Fruit fly (Drosophila melanogaster) whole organism, embryonic: ENCODE measurements around the gene RpS7.

Experiments used
- BEAF-32 ChIP-seq: fragments of 200-800 bp; sonication (Bioruptor generic); optimal IDR thresholded peaks from 3 replicates; lab custom pipeline; 2017; ENCODE audit warnings: missing biosample characterization, missing genetic modification characterization, mild to moderate bottlenecking, moderate library complexity, missing genetic modification reagents
- CG10321 ChIP-seq: fragments of 200-800 bp; sonication (Bioruptor generic); IDR thresholded peaks from 2 replicates; pipeline ENCODE4 v1.3.6; 2022; ENCODE audit warnings: missing biosample characterization, missing genetic modification characterization
- CG10431 ChIP-seq: fragments of 200-800 bp; sonication (Bioruptor generic); optimal IDR thresholded peaks from 3 replicates; lab custom pipeline; 2018; ENCODE audit warnings: missing biosample characterization, mild to moderate bottlenecking, missing genetic modification characterization
- CG10462 ChIP-seq: fragments of 200-800 bp; sonication (Bioruptor generic); optimal IDR thresholded peaks from 2 replicates; lab custom pipeline; 2016; ENCODE audit warnings: missing biosample characterization, missing genetic modification characterization
- CG11093 ChIP-seq: fragments of 200-800 bp; sonication (Bioruptor generic); IDR thresholded peaks from 3 replicates; pipeline ENCODE4 v1.3.6; 2022; ENCODE audit warnings: missing biosample characterization, missing genetic modification characterization
- CG12236 ChIP-seq: fragments of 200-800 bp; sonication (Bioruptor generic); optimal IDR thresholded peaks from 2 replicates; lab custom pipeline; 2016; ENCODE audit warnings: missing biosample characterization, missing genetic modification characterization
- CG13123 ChIP-seq: fragments of 200-800 bp; sonication (Bioruptor generic); optimal IDR thresholded peaks from 2 replicates; lab custom pipeline; 2016; ENCODE audit warnings: missing biosample characterization, missing genetic modification characterization
- CG14014 ChIP-seq: fragments of 200-800 bp; sonication (Bioruptor generic); IDR thresholded peaks from 2 replicates; pipeline ENCODE4 v1.3.6; 2022; ENCODE audit warnings: missing biosample characterization, missing genetic modification characterization
- CG14667 ChIP-seq: fragments of 200-800 bp; sonication (Bioruptor generic); IDR thresholded peaks from 2 replicates; pipeline ENCODE4 v1.3.6; 2022; ENCODE audit warnings: missing biosample characterization, missing genetic modification characterization
- CG15011 ChIP-seq: fragments of 200-800 bp; sonication (Bioruptor generic); optimal IDR thresholded peaks from 3 replicates; lab custom pipeline; 2018; ENCODE audit warnings: missing biosample characterization, mild to moderate bottlenecking, missing genetic modification characterization
- CG2678 ChIP-seq: fragments of 200-800 bp; sonication (Bioruptor generic); optimal IDR thresholded peaks from 3 replicates; lab custom pipeline; 2019; ENCODE audit warnings: missing biosample characterization, mild to moderate bottlenecking, missing genetic modification characterization, moderate library complexity
- CG34376 ChIP-seq: fragments of 200-800 bp; sonication (Bioruptor generic); optimal IDR thresholded peaks from 2 replicates; lab custom pipeline; 2018; ENCODE audit warnings: missing biosample characterization, mild to moderate bottlenecking, missing genetic modification characterization
- CG6654 ChIP-seq: fragments of 200-800 bp; sonication (Bioruptor generic); optimal IDR thresholded peaks from 2 replicates; lab custom pipeline; 2017; ENCODE audit warnings: missing biosample characterization, mild to moderate bottlenecking, missing genetic modification characterization
- CG7745 ChIP-seq: fragments of 200-800 bp; sonication (Bioruptor generic); optimal IDR thresholded peaks from 2 replicates; lab custom pipeline; 2018; ENCODE audit warnings: missing biosample characterization, mild to moderate bottlenecking, missing genetic modification characterization, moderate library complexity
- CG7786 ChIP-seq: fragments of 200-800 bp; sonication (Bioruptor generic); optimal IDR thresholded peaks from 2 replicates; lab custom pipeline; 2016; ENCODE audit warnings: missing biosample characterization, missing genetic modification characterization
- CG8924 ChIP-seq: fragments of 200-800 bp; optimal IDR thresholded peaks from 3 replicates; lab custom pipeline; 2019; ENCODE audit warnings: missing biosample characterization, mild to moderate bottlenecking, missing genetic modification characterization, moderate library complexity
- Doc2 ChIP-seq: fragments of 200-800 bp; sonication (Bioruptor generic); IDR thresholded peaks from 2 replicates; pipeline ENCODE4 v1.3.6; 2022; ENCODE audit warnings: missing biosample characterization, missing genetic modification characterization
- HLH4C ChIP-seq: fragments of 200-800 bp; sonication (Bioruptor generic); IDR thresholded peaks from 3 replicates; pipeline ENCODE4 v1.3.6; 2022; ENCODE audit warnings: missing biosample characterization, missing genetic modification characterization; ENCODE audit not compliant: partially characterized antibody
- Hmr ChIP-seq: fragments of 200-800 bp; sonication (Bioruptor generic); optimal IDR thresholded peaks from 3 replicates; lab custom pipeline; 2017; ENCODE audit warnings: mild to moderate bottlenecking, missing biosample characterization, missing genetic modification reagents, missing genetic modification characterization
- Hr3 ChIP-seq: fragments of 200-800 bp; sonication (Bioruptor generic); optimal IDR thresholded peaks from 3 replicates; lab custom pipeline; 2016; ENCODE audit warnings: missing biosample characterization, missing genetic modification characterization
- Hr39 ChIP-seq: fragments of >200 bp; optimal IDR thresholded peaks from 2 replicates; lab custom pipeline; 2017
- Jarid2 ChIP-seq: fragments of 200-800 bp; sonication (Bioruptor generic); optimal IDR thresholded peaks from 3 replicates; lab custom pipeline; 2017; ENCODE audit warnings: mild to moderate bottlenecking, missing biosample characterization, missing genetic modification reagents, missing genetic modification characterization
- Kr ChIP-seq: fragments of 200-800 bp; sonication (Bioruptor generic); optimal IDR thresholded peaks from 2 replicates; lab custom pipeline; 2017; ENCODE audit warnings: missing biosample characterization, mild to moderate bottlenecking, missing genetic modification characterization
- Nf-YA ChIP-seq: fragments of 200-800 bp; sonication (Bioruptor generic); IDR thresholded peaks from 2 replicates; pipeline ENCODE4 v1.3.6; 2022; ENCODE audit warnings: missing biosample characterization, missing genetic modification characterization
- Sox102F ChIP-seq: fragments of 200-800 bp; sonication (Bioruptor generic); optimal IDR thresholded peaks from 2 replicates; lab custom pipeline; 2018; ENCODE audit warnings: missing biosample characterization, mild to moderate bottlenecking, missing genetic modification characterization, moderate library complexity
- Taf1 ChIP-seq: fragments of 200-800 bp; sonication (Bioruptor generic); IDR thresholded peaks from 2 replicates; pipeline ENCODE4 v1.3.6; 2022; ENCODE audit warnings: missing biosample characterization, missing genetic modification characterization
- ab ChIP-seq: fragments of 200-800 bp; sonication (Bioruptor generic); optimal IDR thresholded peaks from 2 replicates; lab custom pipeline; 2016; ENCODE audit warnings: missing biosample characterization, missing genetic modification characterization
- al ChIP-seq: fragments of 200-800 bp; sonication (Bioruptor generic); IDR thresholded peaks from 2 replicates; pipeline ENCODE4 v1.3.6; 2022; ENCODE audit warnings: missing biosample characterization, missing genetic modification characterization
- crc ChIP-seq: fragments of 200-800 bp; sonication (Bioruptor generic); optimal IDR thresholded peaks from 2 replicates; lab custom pipeline; 2016; ENCODE audit warnings: missing biosample characterization, missing genetic modification characterization
- ems ChIP-seq: fragments of 200-800 bp; sonication (Bioruptor generic); optimal IDR thresholded peaks from 3 replicates; lab custom pipeline; 2016; ENCODE audit warnings: missing biosample characterization, missing genetic modification characterization
- fd102C ChIP-seq: fragments of 200-800 bp; sonication (Bioruptor generic); optimal IDR thresholded peaks from 2 replicates; lab custom pipeline; 2018; ENCODE audit warnings: missing biosample characterization, mild to moderate bottlenecking, missing genetic modification characterization, moderate library complexity
- fd96Cb ChIP-seq: fragments of 200-800 bp; sonication (Bioruptor generic); optimal IDR thresholded peaks from 2 replicates; lab custom pipeline; 2018; ENCODE audit warnings: missing biosample characterization, mild to moderate bottlenecking, missing genetic modification characterization, moderate library complexity
- gcm2 ChIP-seq: fragments of 200-800 bp; sonication (Bioruptor generic); optimal IDR thresholded peaks from 2 replicates; lab custom pipeline; 2016; ENCODE audit warnings: missing biosample characterization, missing genetic modification characterization
- gsb ChIP-seq: fragments of 200-800 bp; sonication (Bioruptor generic); IDR thresholded peaks from 2 replicates; pipeline ENCODE4 v1.3.6; 2022; ENCODE audit warnings: missing biosample characterization, missing genetic modification characterization
- inv ChIP-seq: fragments of 200-800 bp; sonication (Bioruptor generic); IDR thresholded peaks from 2 replicates; pipeline ENCODE4 v1.3.6; 2022; ENCODE audit warnings: missing biosample characterization, missing genetic modification characterization; ENCODE audit not compliant: partially characterized antibody
- kay ChIP-seq: fragments of 200-800 bp; sonication (Bioruptor generic); optimal IDR thresholded peaks from 2 replicates; lab custom pipeline; 2016; ENCODE audit warnings: missing biosample characterization, missing genetic modification characterization
- klu ChIP-seq: fragments of 200-800 bp; sonication (Bioruptor generic); IDR thresholded peaks from 2 replicates; pipeline ENCODE4 v1.3.6; 2022; ENCODE audit warnings: missing biosample characterization, missing genetic modification characterization
- mld ChIP-seq: fragments of 200-800 bp; sonication (Bioruptor generic); IDR thresholded peaks from 3 replicates; pipeline ENCODE4 v1.3.6; 2022; ENCODE audit warnings: missing biosample characterization, missing genetic modification characterization; ENCODE audit not compliant: partially characterized antibody
- nom ChIP-seq: fragments of 200-800 bp; sonication (Bioruptor generic); optimal IDR thresholded peaks from 2 replicates; lab custom pipeline; 2017; ENCODE audit warnings: missing biosample characterization, missing genetic modification characterization, mild to moderate bottlenecking, moderate library complexity, missing genetic modification reagents
- odd ChIP-seq: fragments of 200-800 bp; sonication (Bioruptor generic); optimal IDR thresholded peaks from 2 replicates; lab custom pipeline; 2017; ENCODE audit warnings: missing biosample characterization, mild to moderate bottlenecking, missing genetic modification characterization
- pnt ChIP-seq: fragments of 200-800 bp; sonication (Bioruptor generic); optimal IDR thresholded peaks from 3 replicates; lab custom pipeline; 2016; ENCODE audit warnings: missing biosample characterization, missing genetic modification characterization
- pum ChIP-seq: fragments of 200-800 bp; sonication (Bioruptor generic); optimal IDR thresholded peaks from 2 replicates; lab custom pipeline; 2016; ENCODE audit warnings: missing biosample characterization, missing genetic modification characterization
- sc ChIP-seq, 3 experiments: fragments of >200 bp in 2 of 3; fragments of 200-800 bp in 1 of 3; sonication (Bioruptor generic) in 1 of 3; optimal IDR thresholded peaks; 2 replicates in 2 of 3; 3 replicates in 1 of 3; lab custom pipeline; 2017; ENCODE audit warnings: mild to moderate bottlenecking in 1 of 3, missing biosample characterization in 1 of 3, missing genetic modification characterization in 1 of 3, missing genetic modification reagents in 1 of 3
- sd ChIP-seq: fragments of 200-800 bp; sonication (Bioruptor generic); optimal IDR thresholded peaks from 3 replicates; lab custom pipeline; 2018; ENCODE audit warnings: missing biosample characterization, mild to moderate bottlenecking, missing genetic modification characterization, moderate library complexity
- sna ChIP-seq: fragments of 200-800 bp; sonication (Bioruptor generic); IDR thresholded peaks from 2 replicates; pipeline ENCODE4 v1.3.6; 2022; ENCODE audit warnings: missing biosample characterization, missing genetic modification characterization; ENCODE audit not compliant: partially characterized antibody
- tgo ChIP-seq: fragments of 200-800 bp; sonication (Bioruptor generic); IDR thresholded peaks from 3 replicates; pipeline ENCODE4 v1.3.6; 2022; ENCODE audit warnings: missing biosample characterization, missing genetic modification characterization
- trem ChIP-seq: fragments of 200-800 bp; optimal IDR thresholded peaks from 3 replicates; lab custom pipeline; 2019; ENCODE audit warnings: missing biosample characterization, mild to moderate bottlenecking, missing genetic modification characterization, moderate library complexity
- twi ChIP-seq: fragments of 200-800 bp; optimal IDR thresholded peaks from 2 replicates; lab custom pipeline; 2019; ENCODE audit warnings: missing biosample characterization, mild to moderate bottlenecking, missing genetic modification characterization, moderate library complexity
- zfh1 ChIP-seq: fragments of 200-800 bp; sonication (Bioruptor generic); IDR thresholded peaks from 3 replicates; pipeline ENCODE4 v1.3.6; 2022; ENCODE audit warnings: missing biosample characterization, missing genetic modification characterization
- zfh2 ChIP-seq: fragments of 200-800 bp; sonication (Bioruptor generic); optimal IDR thresholded peaks from 2 replicates; lab custom pipeline; 2016; ENCODE audit warnings: missing biosample characterization, missing genetic modification characterization

The RpS7 gene

DNA sequence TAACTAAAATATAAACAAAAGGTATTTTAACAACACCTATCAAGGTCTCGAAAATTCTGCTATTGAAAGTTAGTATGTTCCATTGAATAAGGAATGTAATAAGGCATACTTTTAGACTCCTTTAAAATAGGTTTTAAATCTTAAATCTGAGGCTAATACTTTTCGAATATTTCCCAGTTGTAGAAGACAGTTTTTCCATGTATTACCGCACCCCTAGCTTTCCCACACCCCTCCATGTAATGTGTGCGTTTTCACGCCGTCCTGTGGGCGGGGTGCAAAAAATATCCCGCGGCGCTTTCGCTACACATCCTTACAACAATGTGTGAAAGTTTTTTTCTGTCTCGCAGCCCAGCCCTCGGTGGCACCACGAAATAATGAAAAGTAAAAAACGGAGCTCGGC is 15.8 kb upstream of the RpS7 start (continued):
- TF ChIP-seq nom (GFP tag; lab: Kevin White, UChicago) (no peak), CG14667 (no peak), Hmr (peak; percentile 10), CG10462 (GFP tag; lab: Kevin White, UChicago) (no peak), BEAF-32 (GFP tag; lab: Kevin White, UChicago) (no peak), HLH4C (no peak), sna (GFP tag; lab: Robert Waterston, UW) (no peak), CG2678 (peak; percentile 39), CG13123 (GFP tag; lab: Kevin White, UChicago) (no peak)
- TF ChIP-seq, all 482 proteins: peak for 31

dm6 chr3R:30222236-30222635 is 13.4 kb upstream of the RpS7 start:
- TF ChIP-seq al (GFP tag; lab: Robert Waterston, UW) (no peak), sd (tag; lab: Kevin White, UChicago) (no peak), CG8924 (tag; lab: Kevin White, UChicago) (no peak), fd96Cb (no peak), odd (GFP tag; lab: Kevin White, UChicago) (no peak), Taf1 (no peak), CG11093 (GFP tag; lab: Robert Waterston, UW) (no peak), ab (GFP tag; lab: Kevin White, UChicago) (no peak), Doc2 (GFP tag; lab: Robert Waterston, UW) (no peak), CG14014 (GFP tag; lab: Robert Waterston, UW) (peak; percentile 19; the same call in 1 of the 2 replicates), tgo (GFP tag; lab: Robert Waterston, UW) (0 out of 3 replicates have a peak, but pooled peaks have one; percentile 16), zfh2 (no peak), crc (GFP tag; lab: Kevin White, UChicago) (no peak), pum (GFP tag; lab: Kevin White, UChicago) (no peak), mld (GFP tag; lab: Robert Waterston, UW) (no peak), gcm2 (GFP tag; lab: Kevin White, UChicago) (no peak), inv (GFP tag; lab: Robert Waterston, UW) (no peak), Hr39 (lab: Kevin White, UChicago) (no peak), BEAF-32 (GFP tag; lab: Kevin White, UChicago) (no peak), CG10321 (GFP tag; lab: Robert Waterston, UW) (no peak), ems (GFP tag; lab: Kevin White, UChicago) (no peak), kay (GFP tag; lab: Kevin White, UChicago) (no peak), twi (no peak), zfh1 (GFP tag; lab: Robert Waterston, UW) (peak; percentile 59; the same call in 1 of the 3 replicates), Nf-YA (no peak), Sox102F (GFP tag; lab: Kevin White, UChicago) (peak; percentile 35), Kr (GFP tag; lab: Kevin White, UChicago) (no peak), Hr3 (GFP tag; lab: Kevin White, UChicago) (no peak), CG10431 (GFP tag; lab: Kevin White, UChicago) (no peak), pnt (no peak), trem (tag; lab: Kevin White, UChicago) (peak; percentile 16), CG7745 (tag; lab: Kevin White, UChicago) (no peak), klu (GFP tag; lab: Robert Waterston, UW) (no peak), gsb (no peak), CG7786 (no peak), CG12236 (no peak), Jarid2 (no peak), CG15011 (no peak), CG34376 (GFP tag; lab: Kevin White, UChicago) (no peak), CG6654 (GFP tag; lab: Kevin White, UChicago) (no peak), sc (optimal IDR thresholded peaks at IDR 0.05; lab: Kevin White, UChicago) (no peak), sc (GFP tag; optimal IDR thresholded peaks at IDR 0.05; lab: Kevin White, UChicago) (no peak), CG10462 (GFP tag; lab: Kevin White, UChicago) (no peak), fd102C (GFP tag; lab: Kevin White, UChicago) (no peak)
